Worm (Caenorhabditis elegans) whole organism, young adult: ENCODE measurements around the gene gnrr-3.

Source experiments
- F23B12.7 ChIP-seq: sonication (generic microtip); optimal IDR thresholded peaks from 2 replicates; lab custom pipeline; 2017; ENCODE audit warnings: missing genetic modification characterization, mild to moderate bottlenecking, missing compliant biosample characterization, antibody characterized with exemption, moderate library complexity; ENCODE audit not compliant: insufficient read depth
- F39B2.1 ChIP-seq: fragments of 200-800 bp; sonication (Bioruptor generic); IDR thresholded peaks from 2 replicates; pipeline ENCODE4 v1.3.6; 2022; ENCODE audit warnings: missing genetic modification reagents, missing genetic modification characterization, missing compliant biosample characterization
- ama-1 ChIP-seq, 3 experiments: fragments of 150-350 bp in 1 of 3; sonication (generic microtip) in 2 of 3; optimal IDR thresholded peaks; 2 replicates each; lab custom pipeline; 2014 to 2018; ENCODE audit warnings: missing biosample characterization in 2 of 3, missing genetic modification characterization in 2 of 3, missing genetic modification reagents in 2 of 3
- him-1 ChIP-seq: sonication (generic microtip); optimal IDR thresholded peaks from 2 replicates; lab custom pipeline; 2016; ENCODE audit warnings: missing genotype, missing genetic modification reagents, missing genetic modification characterization, missing compliant biosample characterization
- hlh-26 ChIP-seq: fragments of 200-800 bp; sonication (Bioruptor generic); conservative IDR thresholded peaks from 2 replicates; pipeline ENCODE4 v1.3.6; 2022; ENCODE audit warnings: missing genetic modification reagents, missing genetic modification characterization, missing compliant biosample characterization
- nhr-27 ChIP-seq: fragments of 200-800 bp; sonication (Bioruptor generic); optimal IDR thresholded peaks from 2 replicates; lab custom pipeline; 2018; ENCODE audit warnings: mild to moderate bottlenecking, missing genetic modification characterization, moderate library complexity, missing compliant biosample characterization
- snpc-4 ChIP-seq, 5 experiments: fragments of 150-350 bp in 1 of 5; sonication (generic microtip) in 4 of 5; optimal IDR thresholded peaks; 2 replicates each; lab custom pipeline; 2014 to 2018; ENCODE audit warnings: missing genetic modification characterization in 5 of 5, missing biosample characterization in 3 of 5, antibody characterized with exemption in 2 of 5, mild to moderate bottlenecking in 2 of 5, missing compliant biosample characterization in 2 of 5, missing genotype in 2 of 5, moderate library complexity in 2 of 5, missing genetic modification reagents in 1 of 5
- unc-62 ChIP-seq: fragments of 150-350 bp; optimal IDR thresholded peaks from 2 replicates; lab custom pipeline; 2014; ENCODE audit warnings: missing biosample characterization, missing genetic modification reagents, missing genetic modification characterization

DNA sequence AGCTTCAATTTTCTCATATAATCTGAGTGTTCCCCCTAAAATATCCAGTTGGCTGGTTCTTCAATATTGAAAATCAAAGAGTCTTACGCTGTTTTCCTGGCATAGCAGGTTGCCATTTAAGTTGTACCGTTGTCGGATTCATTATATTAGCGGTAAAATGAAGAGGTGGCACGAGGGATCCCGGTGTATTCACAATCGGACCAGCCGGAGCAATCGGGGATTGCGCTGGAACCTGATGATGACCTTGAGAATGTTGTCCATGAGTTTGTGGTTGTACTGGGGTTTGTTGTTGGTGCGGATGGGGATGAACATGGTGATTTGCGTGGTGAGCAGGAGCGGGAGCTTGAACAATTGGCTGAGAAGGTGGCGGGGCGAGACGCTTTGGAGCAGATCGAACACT, 4.8 kb upstream of the gnrr-3 start:
- TF ChIP-seq ama-1 (optimal IDR thresholded peaks at IDR 0.05; lab: Kevin White, UChicago), result no peak
- no peak for TF ChIP-seq ama-1 (GFP tag; optimal IDR thresholded peaks at IDR 0.05; lab: Kevin White, UChicago)
- TF ChIP-seq snpc-4 (GFP tag; optimal IDR thresholded peaks at IDR 0.05; lab: Kevin White, UChicago), result no peak
- no peak for TF ChIP-seq snpc-4 (tag; optimal IDR thresholded peaks at IDR 0.05; lab: Kevin White, UChicago)
- no peak for TF ChIP-seq F23B12.7
- TF ChIP-seq him-1 (tag; lab: Kevin White, UChicago), result no peak
- no peak for TF ChIP-seq unc-62 (GFP tag; lab: Kevin White, UChicago)
- TF ChIP-seq nhr-27 (tag; lab: Kevin White, UChicago), result no peak
- no peak for TF ChIP-seq hlh-26
- no peak for TF ChIP-seq F39B2.1
